Worm (Caenorhabditis elegans) whole organism, L4 larva: Measurements from ENCODE around the gene str-88.

Experiments used
- D1046.2 ChIP-seq: fragments of 200-800 bp; sonication (Bioruptor generic); IDR thresholded peaks from 2 replicates; pipeline ENCODE4 v1.3.6; 2022; ENCODE audit warnings: missing genetic modification characterization, missing compliant biosample characterization
- F10B5.3 ChIP-seq: sonication (generic microtip); optimal IDR thresholded peaks from 2 replicates; lab custom pipeline; 2016; ENCODE audit warnings: mild to moderate bottlenecking, missing genetic modification characterization, missing compliant biosample characterization
- F26F4.8 ChIP-seq: fragments of 200-800 bp; sonication (Bioruptor generic); conservative IDR thresholded peaks from 2 replicates; pipeline ENCODE4 v1.3.6; 2022; ENCODE audit warnings: missing genetic modification characterization, missing compliant biosample characterization
- Y105C5A.15 ChIP-seq: fragments of 200-800 bp; sonication (Bioruptor generic); IDR thresholded peaks from 2 replicates; pipeline ENCODE4 v1.3.6; 2022; ENCODE audit warnings: missing genetic modification characterization, missing compliant biosample characterization
- Y75B8A.6 ChIP-seq: fragments of 200-800 bp; sonication (Bioruptor generic); IDR thresholded peaks from 2 replicates; pipeline ENCODE4 v1.3.6; 2022; ENCODE audit warnings: missing genetic modification reagents, missing genetic modification characterization, missing compliant biosample characterization
- ZK337.2 ChIP-seq: fragments of 200-800 bp; sonication (Bioruptor generic); IDR thresholded peaks from 2 replicates; pipeline ENCODE4 v1.3.6; 2022; ENCODE audit warnings: missing genetic modification reagents, missing genetic modification characterization, missing compliant biosample characterization
- aha-1 ChIP-seq: fragments of 150-350 bp; peaks from one replicate; lab custom pipeline; 2014; ENCODE audit warnings: missing biosample characterization, missing genetic modification characterization
- aly-2 ChIP-seq: sonication (generic microtip); optimal IDR thresholded peaks from 2 replicates; lab custom pipeline; 2018; ENCODE audit warnings: missing biosample characterization, missing genetic modification characterization
- ceh-28 ChIP-seq: fragments of 150-350 bp; optimal IDR thresholded peaks from 2 replicates; lab custom pipeline; 2014; ENCODE audit warnings: missing biosample characterization, missing genetic modification reagents, missing genetic modification characterization
- daf-16 ChIP-seq, 3 experiments: sonication (generic microtip); optimal IDR thresholded peaks; 2 replicates each; lab custom pipeline; 2016 to 2017; ENCODE audit warnings: missing genetic modification characterization in 3 of 3, missing genetic modification reagents in 3 of 3, mild to moderate bottlenecking in 2 of 3, missing compliant biosample characterization in 2 of 3, missing biosample characterization in 1 of 3, moderate library complexity in 1 of 3
- daf-8 ChIP-seq: fragments of 200-800 bp; sonication (Bioruptor generic); IDR thresholded peaks from 2 replicates; pipeline ENCODE4 v1.3.6; 2022; ENCODE audit warnings: missing genetic modification characterization, missing compliant biosample characterization
- dve-1 ChIP-seq: sonication (generic microtip); optimal IDR thresholded peaks from 2 replicates; lab custom pipeline; 2017; ENCODE audit warnings: antibody characterized with exemption, mild to moderate bottlenecking, missing genetic modification characterization, missing compliant biosample characterization; ENCODE audit not compliant: insufficient read depth
- fos-1 ChIP-seq: fragments of 150-350 bp; optimal IDR thresholded peaks from 2 replicates; lab custom pipeline; 2014; ENCODE audit warnings: missing biosample characterization, missing genetic modification characterization
- hmg-1.1 ChIP-seq: fragments of 200-800 bp; sonication (Bioruptor generic); IDR thresholded peaks from 2 replicates; pipeline ENCODE4 v1.3.6; 2022; ENCODE audit warnings: missing genetic modification reagents, missing genetic modification characterization, missing compliant biosample characterization
- jun-1 ChIP-seq: fragments of 150-350 bp; optimal IDR thresholded peaks from 2 replicates; lab custom pipeline; 2014; ENCODE audit warnings: missing biosample characterization, missing genetic modification reagents, missing genetic modification characterization
- lin-13 ChIP-seq: fragments of 150-350 bp; optimal IDR thresholded peaks from 2 replicates; lab custom pipeline; 2014; ENCODE audit warnings: missing biosample characterization, missing genetic modification reagents, missing genetic modification characterization
- lin-39 ChIP-seq: fragments of 150-350 bp; optimal IDR thresholded peaks from 2 replicates; lab custom pipeline; 2014; ENCODE audit warnings: missing biosample characterization, missing genetic modification reagents, missing genetic modification characterization
- mep-1 ChIP-seq: fragments of 150-350 bp; sonication (generic microtip); optimal IDR thresholded peaks from 3 replicates; lab custom pipeline; 2014; ENCODE audit warnings: missing biosample characterization, missing genetic modification characterization
- nhr-111 ChIP-seq: fragments of 200-800 bp; sonication (Bioruptor generic); optimal IDR thresholded peaks from 2 replicates; lab custom pipeline; 2018; ENCODE audit warnings: mild to moderate bottlenecking, missing genetic modification characterization, missing compliant biosample characterization
- nhr-28 ChIP-seq: fragments of 150-350 bp; optimal IDR thresholded peaks from 2 replicates; lab custom pipeline; 2014; ENCODE audit warnings: missing biosample characterization, missing genetic modification characterization
- nhr-41 ChIP-seq: fragments of 200-800 bp; sonication (Bioruptor generic); IDR thresholded peaks from 2 replicates; pipeline ENCODE4 v1.3.6; 2022; ENCODE audit warnings: missing genetic modification reagents, missing genetic modification characterization, missing compliant biosample characterization
- nhr-48 ChIP-seq: sonication (generic microtip); optimal IDR thresholded peaks from 2 replicates; lab custom pipeline; 2016; ENCODE audit warnings: mild to moderate bottlenecking, missing genetic modification characterization, missing compliant biosample characterization
- pha-4 ChIP-seq, 2 experiments: fragments of 150-350 bp in 1 of 2; fragments of 200-800 bp in 1 of 2; sonication (Bioruptor generic) in 1 of 2; IDR thresholded peaks in 1 of 2; optimal IDR thresholded peaks in 1 of 2; 2 replicates each; pipeline versions ENCODE4 v1.3.6 to Lab custom; 2014 to 2022; ENCODE audit warnings: missing genetic modification characterization in 2 of 2, missing genetic modification reagents in 2 of 2, missing biosample characterization in 1 of 2, missing compliant biosample characterization in 1 of 2
- pqm-1 ChIP-seq: sonication (generic microtip); optimal IDR thresholded peaks from 2 replicates; lab custom pipeline; 2017; ENCODE audit warnings: missing biosample characterization, missing genetic modification characterization
- sdz-12 ChIP-seq: fragments of 200-800 bp; sonication (Bioruptor generic); optimal IDR thresholded peaks from 2 replicates; lab custom pipeline; 2018; ENCODE audit warnings: mild to moderate bottlenecking, missing genetic modification characterization, missing compliant biosample characterization
- set-16 ChIP-seq: fragments of 200-800 bp; sonication (Bioruptor generic); IDR thresholded peaks from 2 replicates; pipeline ENCODE4 v1.3.6; 2022; ENCODE audit warnings: missing genetic modification reagents, missing genetic modification characterization, missing compliant biosample characterization
- tag-97 ChIP-seq: fragments of 200-800 bp; sonication (Bioruptor generic); IDR thresholded peaks from 2 replicates; pipeline ENCODE4 v1.3.6; 2022; ENCODE audit warnings: missing genetic modification characterization, missing compliant biosample characterization
- tra-1 ChIP-seq: fragments of 200-800 bp; sonication (Bioruptor generic); IDR thresholded peaks from 2 replicates; pipeline ENCODE4 v1.3.6; 2022; ENCODE audit warnings: missing genetic modification reagents, missing genetic modification characterization, missing compliant biosample characterization
- unc-39 ChIP-seq: sonication (generic microtip); optimal IDR thresholded peaks from 2 replicates; lab custom pipeline; 2017; ENCODE audit warnings: missing biosample characterization, missing genetic modification characterization
- unc-62 ChIP-seq, 3 experiments: fragments of 150-350 bp in 1 of 3; sonication (generic microtip); optimal IDR thresholded peaks in 2 of 3; peaks in 1 of 3; 1 replicate in 1 of 3; 2 replicates in 2 of 3; lab custom pipeline; 2014 to 2017; ENCODE audit warnings: missing biosample characterization in 3 of 3, missing genetic modification characterization in 3 of 3, missing genetic modification reagents in 3 of 3, missing genotype in 1 of 3
- zfp-2 ChIP-seq: sonication (generic microtip); optimal IDR thresholded peaks from 2 replicates; lab custom pipeline; 2016; ENCODE audit warnings: mild to moderate bottlenecking, missing genetic modification characterization, missing compliant biosample characterization
- zip-11 ChIP-seq: fragments of 200-800 bp; sonication (Bioruptor generic); IDR thresholded peaks from 2 replicates; pipeline ENCODE4 v1.3.6; 2022; ENCODE audit warnings: missing genetic modification characterization, missing compliant biosample characterization

str-88 gene

ce11 chrV:15383739-15384138, at the start of gene str-88:
Gene str-88, minus strand, starts transcription at chrV:15383839.
- no peak for TF ChIP-seq aly-2 (tag; lab: Kevin White, UChicago)
- TF ChIP-seq F26F4.8 (GFP tag; lab: Robert Waterston, UW): no peak
- TF ChIP-seq zfp-2 (tag; lab: Kevin White, UChicago): no peak
- TF ChIP-seq mep-1 (tag; lab: Kevin White, UChicago): no peak
- TF ChIP-seq F10B5.3 (tag; lab: Kevin White, UChicago): no peak
- no peak for TF ChIP-seq jun-1 (tag; lab: Kevin White, UChicago)
- TF ChIP-seq nhr-111 (GFP tag; lab: Kevin White, UChicago): no peak
- TF ChIP-seq unc-62 (GFP tag; optimal IDR thresholded peaks at IDR 0.05 in 1 of 2; lab: Kevin White, UChicago): no peak
- no peak for TF ChIP-seq unc-62 (tag; optimal IDR thresholded peaks at IDR 0.05; lab: Kevin White, UChicago)
- TF ChIP-seq nhr-28 (tag; lab: Kevin White, UChicago): no peak
- TF ChIP-seq Y105C5A.15 (GFP tag; lab: Robert Waterston, UW): no peak
- no peak for TF ChIP-seq zip-11 (GFP tag; lab: Robert Waterston, UW)
- no peak for TF ChIP-seq hmg-1.1
- no peak for TF ChIP-seq daf-16 (GFP tag; optimal IDR thresholded peaks at IDR 0.05; lab: Kevin White, UChicago)
- TF ChIP-seq daf-16 (tag; optimal IDR thresholded peaks at IDR 0.05; lab: Kevin White, UChicago): no peak

ce11 chrV:15432457-15432856, 48.8 kb upstream of the str-88 start, which contains the start of gene T26H5.8:
Gene T26H5.8, minus strand, starts transcription at chrV:15432726.
- peak; percentile 26 for TF ChIP-seq dve-1 (tag; lab: Kevin White, UChicago)
- TF ChIP-seq pqm-1 (tag; lab: Kevin White, UChicago): peak; percentile 92
- no peak for TF ChIP-seq nhr-48 (tag; lab: Kevin White, UChicago)
- TF ChIP-seq daf-16 (GFP tag; optimal IDR thresholded peaks at IDR 0.05; lab: Kevin White, UChicago): no peak
- peak; percentile 97 for TF ChIP-seq daf-16 (tag; optimal IDR thresholded peaks at IDR 0.05; lab: Kevin White, UChicago)
- TF ChIP-seq aha-1 (tag; lab: Kevin White, UChicago): peak; percentile 17
- TF ChIP-seq D1046.2 (GFP tag; lab: Robert Waterston, UW): no peak
- peak; percentile 80 for TF ChIP-seq nhr-28 (tag; lab: Kevin White, UChicago)

- TF ChIP-seq unc-39 (tag; lab: Kevin White, UChicago) (no peak), pha-4 (GFP tag; IDR thresholded peaks at IDR 0.05; lab: Robert Waterston, UW) (no peak), pha-4 (tag; optimal IDR thresholded peaks at IDR 0.05; lab: Kevin White, UChicago) (no peak), set-16 (GFP tag; lab: Robert Waterston, UW) (no peak), Y75B8A.6 (GFP tag; lab: Robert Waterston, UW) (peak; percentile 63; the same call in 1 of the 2 replicates), lin-13 (no peak), zfp-2 (tag; lab: Kevin White, UChicago) (no peak), tag-97 (GFP tag; lab: Robert Waterston, UW) (0 out of 2 replicates have a peak, but pooled peaks have one; percentile 35), lin-39 (tag; lab: Kevin White, UChicago) (peak; percentile 33), fos-1 (tag; lab: Kevin White, UChicago) (no peak), sdz-12 (GFP tag; lab: Kevin White, UChicago) (no peak), tra-1 (GFP tag; lab: Robert Waterston, UW) (no peak), ZK337.2 (GFP tag; lab: Robert Waterston, UW) (0 out of 2 replicates have a peak, but pooled peaks have one; percentile 35), unc-62 (GFP tag; optimal IDR thresholded peaks at IDR 0.05 in 1 of 2; lab: Kevin White, UChicago) (peak in 1 of 2 experiments; percentile 63), unc-62 (tag; optimal IDR thresholded peaks at IDR 0.05; lab: Kevin White, UChicago) (no peak), daf-8 (GFP tag; lab: Robert Waterston, UW) (no peak), ceh-28 (tag; lab: Kevin White, UChicago) (no peak)
Measured at ce11 chrV:15431322-15432052, 47.8 kb upstream of the str-88 start.

- TF ChIP-seq F26F4.8 (GFP tag; lab: Robert Waterston, UW): peak; percentile 74; the same call in 1 of the 2 replicates
- peak; percentile 69; the same call in 1 of the 2 replicates for TF ChIP-seq nhr-41
- peak; percentile 40; the same call in 1 of the 2 replicates for TF ChIP-seq Y105C5A.15 (GFP tag; lab: Robert Waterston, UW)
Measured at ce11 chrV:15429125-15429524, 45.5 kb upstream of the str-88 start.
